Fruit fly (Drosophila melanogaster) whole organism, embryonic: ENCODE results near the gene spn-E.

ENCODE experiments used
- CG10321 ChIP-seq: fragments of 200-800 bp; sonication (Bioruptor generic); IDR thresholded peaks from 2 replicates; pipeline ENCODE4 v1.3.6; 2022; ENCODE audit warnings: missing biosample characterization, missing genetic modification characterization
- CG11456 ChIP-seq: fragments of 200-800 bp; sonication (Bioruptor generic); IDR thresholded peaks from 3 replicates; pipeline ENCODE4 v1.3.6; 2022; ENCODE audit warnings: missing biosample characterization, missing genetic modification characterization
- CG12769 ChIP-seq: fragments of 200-800 bp; sonication (Bioruptor generic); optimal IDR thresholded peaks from 2 replicates; lab custom pipeline; 2019; ENCODE audit warnings: missing biosample characterization, mild to moderate bottlenecking, missing genetic modification characterization, moderate library complexity
- CG1529 ChIP-seq: fragments of 200-800 bp; sonication (Bioruptor generic); optimal IDR thresholded peaks from 3 replicates; lab custom pipeline; 2018; ENCODE audit warnings: missing biosample characterization, missing genetic modification characterization
- CG17802 ChIP-seq: fragments of 200-800 bp; sonication (Bioruptor generic); optimal IDR thresholded peaks from 2 replicates; lab custom pipeline; 2018; ENCODE audit warnings: missing biosample characterization, mild to moderate bottlenecking, missing genetic modification characterization, moderate library complexity
- CG18619 ChIP-seq: fragments of 200-800 bp; sonication (Bioruptor generic); optimal IDR thresholded peaks from 3 replicates; lab custom pipeline; 2017; ENCODE audit warnings: missing biosample characterization, mild to moderate bottlenecking, missing genetic modification characterization
- CG2116 ChIP-seq: fragments of 200-800 bp; sonication (Bioruptor generic); optimal IDR thresholded peaks from 3 replicates; lab custom pipeline; 2018; ENCODE audit warnings: missing biosample characterization, mild to moderate bottlenecking, missing genetic modification characterization
- CG2199 ChIP-seq: fragments of 200-800 bp; sonication (Bioruptor generic); IDR thresholded peaks from 3 replicates; pipeline ENCODE4 v1.3.6; 2022; ENCODE audit warnings: missing biosample characterization, missing genetic modification characterization
- CG2202 ChIP-seq: fragments of 200-800 bp; sonication (Bioruptor generic); optimal IDR thresholded peaks from 2 replicates; lab custom pipeline; 2018; ENCODE audit warnings: missing biosample characterization, mild to moderate bottlenecking, missing genetic modification characterization
- CG3407 ChIP-seq: fragments of 200-800 bp; sonication (Bioruptor generic); optimal IDR thresholded peaks from 2 replicates; lab custom pipeline; 2018; ENCODE audit warnings: missing biosample characterization, mild to moderate bottlenecking, missing genetic modification characterization
- CG3847 ChIP-seq: fragments of 200-800 bp; sonication (Bioruptor generic); IDR thresholded peaks from 2 replicates; pipeline ENCODE4 v1.3.6; 2022; ENCODE audit warnings: missing biosample characterization, missing genetic modification characterization
- CG4328 ChIP-seq: fragments of 200-800 bp; sonication (Bioruptor generic); optimal IDR thresholded peaks from 3 replicates; lab custom pipeline; 2017; ENCODE audit warnings: missing biosample characterization, missing genetic modification reagents, missing genetic modification characterization
- CG4730 ChIP-seq: fragments of 200-800 bp; sonication (Bioruptor generic); IDR thresholded peaks from 2 replicates; pipeline ENCODE4 v1.3.6; 2022; ENCODE audit warnings: missing biosample characterization, missing genetic modification characterization
- CG6254 ChIP-seq: fragments of 200-800 bp; sonication (Bioruptor generic); optimal IDR thresholded peaks from 3 replicates; lab custom pipeline; 2017; ENCODE audit warnings: mild to moderate bottlenecking, missing biosample characterization, missing genetic modification reagents, missing genetic modification characterization
- CG7963 ChIP-seq: fragments of 200-800 bp; sonication (Bioruptor generic); IDR thresholded peaks from 3 replicates; pipeline ENCODE4 v1.3.6; 2022; ENCODE audit warnings: missing biosample characterization, missing genetic modification characterization; ENCODE audit not compliant: partially characterized antibody
- CG9609 ChIP-seq: fragments of 200-800 bp; sonication (Bioruptor generic); optimal IDR thresholded peaks from 3 replicates; lab custom pipeline; 2016; ENCODE audit warnings: missing biosample characterization, missing genetic modification characterization
- Camta ChIP-seq: fragments of 200-800 bp; sonication (Bioruptor generic); optimal IDR thresholded peaks from 2 replicates; lab custom pipeline; 2016; ENCODE audit warnings: missing biosample characterization, missing genetic modification characterization
- Drgx ChIP-seq: fragments of 200-800 bp; sonication (Bioruptor generic); IDR thresholded peaks from 2 replicates; pipeline ENCODE4 v1.3.6; 2022; ENCODE audit warnings: missing biosample characterization, missing genetic modification characterization
- Fer1 ChIP-seq: fragments of 200-800 bp; sonication (Bioruptor generic); optimal IDR thresholded peaks from 2 replicates; lab custom pipeline; 2017; ENCODE audit warnings: missing biosample characterization, mild to moderate bottlenecking, missing genetic modification characterization
- Fer3 ChIP-seq: fragments of 200-800 bp; sonication (Bioruptor generic); optimal IDR thresholded peaks from 2 replicates; lab custom pipeline; 2018; ENCODE audit warnings: missing biosample characterization, mild to moderate bottlenecking, missing genetic modification characterization, moderate library complexity
- Hmr ChIP-seq: fragments of 200-800 bp; sonication (Bioruptor generic); optimal IDR thresholded peaks from 3 replicates; lab custom pipeline; 2017; ENCODE audit warnings: mild to moderate bottlenecking, missing biosample characterization, missing genetic modification reagents, missing genetic modification characterization
- Hr39 ChIP-seq: fragments of >200 bp; optimal IDR thresholded peaks from 2 replicates; lab custom pipeline; 2017
- Jarid2 ChIP-seq: fragments of 200-800 bp; sonication (Bioruptor generic); optimal IDR thresholded peaks from 3 replicates; lab custom pipeline; 2017; ENCODE audit warnings: mild to moderate bottlenecking, missing biosample characterization, missing genetic modification reagents, missing genetic modification characterization
- MTF-1 ChIP-seq: fragments of 200-800 bp; sonication (Bioruptor generic); optimal IDR thresholded peaks from 2 replicates; lab custom pipeline; 2018; ENCODE audit warnings: missing biosample characterization, mild to moderate bottlenecking, missing genetic modification characterization, borderline replicate concordance
- Mad ChIP-seq: fragments of 200-800 bp; sonication (Bioruptor generic); optimal IDR thresholded peaks from 2 replicates; lab custom pipeline; 2016; ENCODE audit warnings: missing biosample characterization, missing genetic modification characterization
- Mrtf ChIP-seq: fragments of 200-800 bp; sonication (Bioruptor generic); IDR thresholded peaks from 3 replicates; pipeline ENCODE4 v1.3.6; 2022; ENCODE audit warnings: missing biosample characterization, missing genetic modification characterization
- NfI ChIP-seq: fragments of 200-800 bp; sonication (Bioruptor generic); optimal IDR thresholded peaks from 3 replicates; lab custom pipeline; 2018; ENCODE audit warnings: missing biosample characterization, mild to moderate bottlenecking, missing genetic modification characterization, moderate library complexity
- Oaz ChIP-seq: fragments of 200-800 bp; sonication (Bioruptor generic); IDR thresholded peaks from 2 replicates; pipeline ENCODE4 v1.3.6; 2022; ENCODE audit warnings: missing biosample characterization, missing genetic modification characterization
- Optix ChIP-seq: fragments of 200-800 bp; sonication (Bioruptor generic); IDR thresholded peaks from 3 replicates; pipeline ENCODE4 v1.3.6; 2022; ENCODE audit warnings: missing biosample characterization, missing genetic modification characterization
- Rfx ChIP-seq: fragments of 200-800 bp; sonication (Bioruptor generic); IDR thresholded peaks from 2 replicates; pipeline ENCODE4 v1.3.6; 2022; ENCODE audit warnings: missing biosample characterization, missing genetic modification characterization
- Xbp1 ChIP-seq: fragments of 200-800 bp; sonication (Bioruptor generic); optimal IDR thresholded peaks from 3 replicates; lab custom pipeline; 2016; ENCODE audit warnings: missing biosample characterization, mild to moderate bottlenecking, missing genetic modification characterization
- ara ChIP-seq: fragments of 200-800 bp; sonication (Bioruptor generic); IDR thresholded peaks from 2 replicates; pipeline ENCODE4 v1.3.6; 2022; ENCODE audit warnings: missing biosample characterization, missing genetic modification characterization
- chm ChIP-seq: fragments of 200-800 bp; sonication (Bioruptor generic); IDR thresholded peaks from 2 replicates; pipeline ENCODE4 v1.3.6; 2022; ENCODE audit warnings: missing biosample characterization, missing genetic modification characterization
- crc ChIP-seq: fragments of 200-800 bp; sonication (Bioruptor generic); optimal IDR thresholded peaks from 2 replicates; lab custom pipeline; 2016; ENCODE audit warnings: missing biosample characterization, missing genetic modification characterization
- dan ChIP-seq: fragments of 200-800 bp; sonication (Bioruptor generic); IDR thresholded peaks from 2 replicates; pipeline ENCODE4 v1.3.6; 2022; ENCODE audit warnings: missing biosample characterization, missing genetic modification characterization
- ems ChIP-seq: fragments of 200-800 bp; sonication (Bioruptor generic); optimal IDR thresholded peaks from 3 replicates; lab custom pipeline; 2016; ENCODE audit warnings: missing biosample characterization, missing genetic modification characterization
- fu2 ChIP-seq: fragments of 200-800 bp; sonication (Bioruptor generic); optimal IDR thresholded peaks from 2 replicates; lab custom pipeline; 2016; ENCODE audit warnings: missing biosample characterization, missing genetic modification characterization
- gem ChIP-seq: fragments of 200-800 bp; sonication (Bioruptor generic); optimal IDR thresholded peaks from 2 replicates; lab custom pipeline; 2019; ENCODE audit warnings: missing biosample characterization, mild to moderate bottlenecking, missing genetic modification characterization, moderate library complexity
- hbn ChIP-seq: fragments of 200-800 bp; sonication (Bioruptor generic); IDR thresholded peaks from 2 replicates; pipeline ENCODE4 v1.3.6; 2022; ENCODE audit warnings: missing biosample characterization, missing genetic modification characterization; ENCODE audit not compliant: partially characterized antibody
- luna ChIP-seq: fragments of 200-800 bp; sonication (Bioruptor generic); optimal IDR thresholded peaks from 2 replicates; lab custom pipeline; 2016; ENCODE audit warnings: missing biosample characterization, missing genetic modification characterization
- nerfin-1 ChIP-seq: fragments of 200-800 bp; sonication (Bioruptor generic); optimal IDR thresholded peaks from 3 replicates; lab custom pipeline; 2019; ENCODE audit warnings: missing biosample characterization, mild to moderate bottlenecking, missing genetic modification characterization, moderate library complexity
- nerfin-2 ChIP-seq: fragments of 200-800 bp; sonication (Bioruptor generic); IDR thresholded peaks from 2 replicates; pipeline ENCODE4 v1.3.6; 2022; ENCODE audit warnings: missing biosample characterization, missing genetic modification characterization; ENCODE audit not compliant: partially characterized antibody
- nmo ChIP-seq: fragments of 200-800 bp; sonication (Bioruptor generic); optimal IDR thresholded peaks from 2 replicates; lab custom pipeline; 2018; ENCODE audit warnings: missing biosample characterization, mild to moderate bottlenecking, missing genetic modification characterization, moderate library complexity
- nom ChIP-seq: fragments of 200-800 bp; sonication (Bioruptor generic); optimal IDR thresholded peaks from 2 replicates; lab custom pipeline; 2017; ENCODE audit warnings: missing biosample characterization, missing genetic modification characterization, mild to moderate bottlenecking, moderate library complexity, missing genetic modification reagents
- pita ChIP-seq: fragments of 200-800 bp; sonication (Bioruptor generic); optimal IDR thresholded peaks from 2 replicates; lab custom pipeline; 2017; ENCODE audit warnings: missing biosample characterization, mild to moderate bottlenecking, missing genetic modification characterization
- sens ChIP-seq: fragments of 200-800 bp; sonication (Bioruptor generic); peaks from one replicate; lab custom pipeline; 2016; ENCODE audit warnings: missing biosample characterization, missing genetic modification characterization
- sens-2 ChIP-seq: fragments of 200-800 bp; sonication (Bioruptor generic); IDR thresholded peaks from 2 replicates; pipeline ENCODE4 v1.3.6; 2022; ENCODE audit warnings: missing biosample characterization, missing genetic modification characterization
- sr ChIP-seq: fragments of 200-800 bp; sonication (Bioruptor generic); IDR thresholded peaks from 3 replicates; pipeline ENCODE4 v1.3.6; 2022; ENCODE audit warnings: missing biosample characterization, missing genetic modification characterization
- stc ChIP-seq: fragments of 200-800 bp; sonication (Bioruptor generic); IDR thresholded peaks from 2 replicates; pipeline ENCODE4 v1.3.6; 2022; ENCODE audit warnings: missing biosample characterization, missing genetic modification characterization
- toy ChIP-seq: fragments of 200-800 bp; sonication (Bioruptor generic); IDR thresholded peaks from 2 replicates; pipeline ENCODE4 v1.3.6; 2022; ENCODE audit warnings: missing biosample characterization, missing genetic modification characterization
- twi ChIP-seq: fragments of 200-800 bp; optimal IDR thresholded peaks from 2 replicates; lab custom pipeline; 2019; ENCODE audit warnings: missing biosample characterization, mild to moderate bottlenecking, missing genetic modification characterization, moderate library complexity
- z ChIP-seq: fragments of 200-800 bp; sonication (Bioruptor generic); IDR thresholded peaks from 3 replicates; pipeline ENCODE4 v1.3.6; 2022; ENCODE audit warnings: missing biosample characterization, missing genetic modification characterization

spn-E gene

dm6 chr3R:15816276-15816675, 20.9 kb upstream of the spn-E start (continued):
- TF ChIP-seq pita (GFP tag; lab: Kevin White, UChicago): no peak
- 0 out of 2 replicates have a peak, but pooled peaks have one; percentile 39 for TF ChIP-seq CG4730 (GFP tag; lab: Robert Waterston, UW)
- TF ChIP-seq Rfx (GFP tag; lab: Robert Waterston, UW): 0 out of 2 replicates have a peak, but pooled peaks have one; percentile 41
- TF ChIP-seq CG1529: no peak
- no peak for TF ChIP-seq CG2116 (GFP tag; lab: Kevin White, UChicago)
- peak; percentile 21; the same call in 1 of the 2 replicates for TF ChIP-seq dan (GFP tag; lab: Robert Waterston, UW)
- TF ChIP-seq CG18619 (GFP tag; lab: Kevin White, UChicago): no peak
- no peak for TF ChIP-seq CG7963 (GFP tag; lab: Robert Waterston, UW)
- no peak for TF ChIP-seq Jarid2
- no peak for TF ChIP-seq z
- TF ChIP-seq CG10321 (GFP tag; lab: Robert Waterston, UW): no peak
- TF ChIP-seq CG9609 (GFP tag; lab: Kevin White, UChicago): no peak
- no peak for TF ChIP-seq Camta (GFP tag; lab: Kevin White, UChicago)
- peak; percentile 53 for TF ChIP-seq gem (tag; lab: Kevin White, UChicago)
- TF ChIP-seq CG3407 (GFP tag; lab: Kevin White, UChicago): no peak
- no peak for TF ChIP-seq CG4328 (GFP tag; lab: Kevin White, UChicago)
- TF ChIP-seq Xbp1 (GFP tag; lab: Kevin White, UChicago): peak; percentile 37
- no peak for TF ChIP-seq luna (GFP tag; lab: Kevin White, UChicago)
- TF ChIP-seq NfI (GFP tag; lab: Kevin White, UChicago): no peak
- peak; percentile 13; the same call in 1 of the 3 replicates for TF ChIP-seq CG2199 (GFP tag; lab: Robert Waterston, UW)
- no peak for TF ChIP-seq nerfin-2 (GFP tag; lab: Robert Waterston, UW)
- peak; percentile 46; the same call in 1 of the 2 replicates for TF ChIP-seq Drgx (GFP tag; lab: Robert Waterston, UW)
- no peak for TF ChIP-seq CG17802 (tag; lab: Kevin White, UChicago)
- no peak for TF ChIP-seq MTF-1
- TF ChIP-seq CG3847 (GFP tag; lab: Robert Waterston, UW): no peak
- no peak for TF ChIP-seq CG2202
- no peak for TF ChIP-seq nmo (GFP tag; lab: Kevin White, UChicago)

- TF ChIP-seq Mad (GFP tag; lab: Kevin White, UChicago) (no peak), sens-2 (GFP tag; lab: Robert Waterston, UW) (no peak), Hr39 (no peak), Fer1 (no peak), Oaz (no peak), sr (GFP tag; lab: Robert Waterston, UW) (peak; percentile 68), stc (GFP tag; lab: Robert Waterston, UW) (0 out of 2 replicates have a peak, but pooled peaks have one; percentile 23), fu2 (no peak), toy (GFP tag; lab: Robert Waterston, UW) (no peak), ara (GFP tag; lab: Robert Waterston, UW) (0 out of 2 replicates have a peak, but pooled peaks have one; percentile 22), CG12769 (no peak), nerfin-1 (tag; lab: Kevin White, UChicago) (no peak), Drgx (GFP tag; lab: Robert Waterston, UW) (no peak), CG11456 (GFP tag; lab: Robert Waterston, UW) (0 out of 3 replicates have a peak, but pooled peaks have one; percentile 58), nom (GFP tag; lab: Kevin White, UChicago) (peak; percentile 66), Hmr (no peak), hbn (GFP tag; lab: Robert Waterston, UW) (no peak), Mrtf (GFP tag; lab: Robert Waterston, UW) (no peak), Fer3 (tag; lab: Kevin White, UChicago) (no peak), CG6254 (no peak), sens (GFP tag; lab: Kevin White, UChicago) (peak; percentile 35), chm (GFP tag; lab: Robert Waterston, UW) (0 out of 2 replicates have a peak, but pooled peaks have one; percentile 35), twi (no peak), Optix (GFP tag; lab: Robert Waterston, UW) (no peak), ems (GFP tag; lab: Kevin White, UChicago) (no peak), crc (GFP tag; lab: Kevin White, UChicago) (no peak)
These were observed 11.7 kb upstream of the spn-E start, which contains the start of gene CG4576 for dm6 chr3R:15825521-15825920. Gene CG4576, plus strand, starts transcription at chr3R:15825747.
